Fruit fly (Drosophila melanogaster) whole organism, wandering third instar larva: ENCODE measurements around the gene fliI.

Experiments
- Abd-B ChIP-seq: fragments of >200 bp; optimal IDR thresholded peaks from 2 replicates; lab custom pipeline; 2017; ENCODE audit warnings: missing biosample characterization, missing genetic modification characterization
- CG32264 ChIP-seq: fragments of 200-800 bp; sonication (Bioruptor generic); optimal IDR thresholded peaks from 2 replicates; lab custom pipeline; 2016; ENCODE audit warnings: missing biosample characterization, missing genetic modification characterization
- CG9705 ChIP-seq: fragments of 200-800 bp; sonication (Bioruptor generic); optimal IDR thresholded peaks from 2 replicates; lab custom pipeline; 2018; ENCODE audit warnings: missing biosample characterization, mild to moderate bottlenecking, missing genetic modification characterization
- CrebA ChIP-seq: fragments of 200-800 bp; sonication (Bioruptor generic); optimal IDR thresholded peaks from 2 replicates; lab custom pipeline; 2016; ENCODE audit warnings: missing biosample characterization, mild to moderate bottlenecking, missing genetic modification characterization, borderline replicate concordance
- Dfd ChIP-seq: fragments of >200 bp; optimal IDR thresholded peaks from 2 replicates; lab custom pipeline; 2017; ENCODE audit warnings: missing biosample characterization, missing genetic modification characterization
- Dif ChIP-seq: fragments of 200-275, 200-300 bp; sonication (Bioruptor generic); optimal IDR thresholded peaks from 2 replicates; lab custom pipeline; 2018; ENCODE audit warnings: missing biosample characterization, missing genetic modification characterization; ENCODE audit not compliant: partially characterized antibody
- GATAd ChIP-seq: sonication (Bioruptor generic); optimal IDR thresholded peaks from 2 replicates; lab custom pipeline; 2016; ENCODE audit warnings: missing biosample characterization, missing genetic modification characterization
- HLH106 ChIP-seq: fragments of 200-800 bp; optimal IDR thresholded peaks from 3 replicates; lab custom pipeline; 2019; ENCODE audit warnings: missing biosample characterization, mild to moderate bottlenecking, missing genetic modification characterization, moderate library complexity
- Hnf4 ChIP-seq: fragments of 200-800 bp; sonication (Bioruptor generic); optimal IDR thresholded peaks from 2 replicates; lab custom pipeline; 2016; ENCODE audit warnings: missing biosample characterization, mild to moderate bottlenecking, missing genetic modification characterization
- Hr78 ChIP-seq: fragments of >200 bp; optimal IDR thresholded peaks from 2 replicates; lab custom pipeline; 2017; ENCODE audit warnings: missing biosample characterization, missing genetic modification characterization
- Hr83 ChIP-seq: fragments of 200-300 bp; sonication (Bioruptor generic); optimal IDR thresholded peaks from 2 replicates; lab custom pipeline; 2016; ENCODE audit warnings: missing biosample characterization, mild to moderate bottlenecking, missing genetic modification characterization, moderate library complexity; ENCODE audit not compliant: poor library complexity, severe bottlenecking
- Jra ChIP-seq: sonication (Bioruptor generic); optimal IDR thresholded peaks from 2 replicates; lab custom pipeline; 2016; ENCODE audit warnings: missing biosample characterization, missing genetic modification characterization
- Mio ChIP-seq: sonication (Bioruptor generic); optimal IDR thresholded peaks from 2 replicates; lab custom pipeline; 2016; ENCODE audit warnings: missing biosample characterization, missing genetic modification characterization
- Myc ChIP-seq: fragments of >200 bp; optimal IDR thresholded peaks from 2 replicates; lab custom pipeline; 2017
- N ChIP-seq: fragments of >200 bp; optimal IDR thresholded peaks from 2 replicates; lab custom pipeline; 2018; ENCODE audit warnings: missing biosample characterization, missing external identifiers, missing genetic modification characterization
- OdsH ChIP-seq: fragments of 200-800 bp; sonication (Bioruptor generic); optimal IDR thresholded peaks from 2 replicates; lab custom pipeline; 2016; ENCODE audit warnings: missing biosample characterization, mild to moderate bottlenecking, missing genetic modification characterization
- Rel ChIP-seq, 2 experiments: fragments of 200-800 bp; sonication (Bioruptor generic) in 1 of 2; optimal IDR thresholded peaks; 2 replicates in 1 of 2; 3 replicates in 1 of 2; lab custom pipeline; 2016 to 2019; ENCODE audit warnings: mild to moderate bottlenecking in 2 of 2, missing biosample characterization in 2 of 2, missing genetic modification characterization in 2 of 2, moderate library complexity in 1 of 2
- Sp1 ChIP-seq: fragments of 200-800 bp; sonication (Bioruptor generic); optimal IDR thresholded peaks from 3 replicates; lab custom pipeline; 2019; ENCODE audit warnings: missing biosample characterization, mild to moderate bottlenecking, missing genetic modification characterization, moderate library complexity
- Vsx2 ChIP-seq: fragments of 200-300, 225-300 bp; sonication (Bioruptor generic); optimal IDR thresholded peaks from 2 replicates; lab custom pipeline; 2018; ENCODE audit warnings: missing biosample characterization, missing genetic modification characterization; ENCODE audit not compliant: partially characterized antibody
- br ChIP-seq: fragments of 200-800 bp; sonication (Bioruptor generic); optimal IDR thresholded peaks from 2 replicates; lab custom pipeline; 2016; ENCODE audit warnings: missing biosample characterization, missing genetic modification characterization
- brk ChIP-seq: fragments of 200-800 bp; sonication (Bioruptor generic); optimal IDR thresholded peaks from 2 replicates; lab custom pipeline; 2016; ENCODE audit warnings: missing biosample characterization, mild to moderate bottlenecking, missing genetic modification characterization
- dl ChIP-seq, 2 experiments: fragments of 175-275, 200-275 bp in 1 of 2; fragments of 200-275 bp in 1 of 2; sonication (Bioruptor generic); optimal IDR thresholded peaks; lab custom pipeline; 2018; ENCODE audit warnings: mild to moderate bottlenecking in 2 of 2, missing biosample characterization in 2 of 2, missing genetic modification characterization in 2 of 2, moderate library complexity in 2 of 2; ENCODE audit not compliant: partially characterized antibody in 2 of 2, insufficient read depth in 1 of 2
- dmrt93B ChIP-seq: fragments of 200-800 bp; sonication (Bioruptor generic); optimal IDR thresholded peaks from 2 replicates; lab custom pipeline; 2018; ENCODE audit warnings: missing biosample characterization, mild to moderate bottlenecking, missing genetic modification characterization
- dsf ChIP-seq: sonication (Bioruptor generic); optimal IDR thresholded peaks from 2 replicates; lab custom pipeline; 2016; ENCODE audit warnings: missing biosample characterization, missing genetic modification characterization, borderline replicate concordance
- ey ChIP-seq: fragments of 200-800 bp; sonication (Bioruptor generic); optimal IDR thresholded peaks from 2 replicates; lab custom pipeline; 2016; ENCODE audit warnings: missing biosample characterization, missing genetic modification characterization
- foxo ChIP-seq, 2 experiments: fragments of 200-800 bp; sonication (Bioruptor generic); optimal IDR thresholded peaks; 2 replicates in 1 of 2; 3 replicates in 1 of 2; lab custom pipeline; 2016 to 2017; ENCODE audit warnings: missing biosample characterization in 2 of 2, missing genetic modification characterization in 2 of 2
- fru ChIP-seq: fragments of 200-800 bp; sonication (Bioruptor generic); optimal IDR thresholded peaks from 3 replicates; lab custom pipeline; 2016; ENCODE audit warnings: missing biosample characterization, mild to moderate bottlenecking, missing genetic modification characterization
- h ChIP-seq: fragments of 200-800 bp; sonication (Bioruptor generic); optimal IDR thresholded peaks from 3 replicates; lab custom pipeline; 2016; ENCODE audit warnings: missing biosample characterization, mild to moderate bottlenecking, missing genetic modification characterization
- jim ChIP-seq: fragments of 175-275, 200-325 bp; sonication (Bioruptor generic); optimal IDR thresholded peaks from 2 replicates; lab custom pipeline; 2016; ENCODE audit warnings: missing biosample characterization, mild to moderate bottlenecking, missing genetic modification characterization
- lola ChIP-seq: fragments of >200 bp; optimal IDR thresholded peaks from 2 replicates; lab custom pipeline; 2017; ENCODE audit warnings: missing biosample characterization, missing genetic modification characterization
- pan ChIP-seq: fragments of >200 bp; optimal IDR thresholded peaks from 2 replicates; lab custom pipeline; 2017
- psq ChIP-seq: fragments of 200-800 bp; sonication (Bioruptor generic); optimal IDR thresholded peaks from 3 replicates; lab custom pipeline; 2017; ENCODE audit warnings: missing biosample characterization, mild to moderate bottlenecking, missing genetic modification characterization, moderate library complexity
- rgr ChIP-seq: fragments of 200-800 bp; sonication (Bioruptor generic); optimal IDR thresholded peaks from 3 replicates; lab custom pipeline; 2016; ENCODE audit warnings: missing biosample characterization, mild to moderate bottlenecking, missing genetic modification characterization
- sage ChIP-seq: fragments of 200-800 bp; sonication (Bioruptor generic); optimal IDR thresholded peaks from 2 replicates; lab custom pipeline; 2016; ENCODE audit warnings: missing biosample characterization, mild to moderate bottlenecking, missing genetic modification characterization
- sv ChIP-seq: fragments of 200-800 bp; sonication (Bioruptor generic); optimal IDR thresholded peaks from 3 replicates; lab custom pipeline; 2016; ENCODE audit warnings: missing biosample characterization, missing genetic modification characterization
- tai ChIP-seq: sonication (Bioruptor generic); optimal IDR thresholded peaks from 2 replicates; lab custom pipeline; 2016; ENCODE audit warnings: missing biosample characterization, missing genetic modification characterization
- usp ChIP-seq: fragments of >200 bp; optimal IDR thresholded peaks from 2 replicates; lab custom pipeline; 2017; ENCODE audit warnings: missing biosample characterization, missing genetic modification characterization
- woc ChIP-seq: sonication (Bioruptor generic); optimal IDR thresholded peaks from 2 replicates; lab custom pipeline; 2016; ENCODE audit warnings: missing biosample characterization, mild to moderate bottlenecking, missing genetic modification characterization

fliI gene

dm6 chrX:21339476-21339931, at the start of gene fliI, which contains the start of gene tty:
fliI (plus strand) TSS chrX:21339741.
tty (minus strand) TSS chrX:21339676.
- TF ChIP-seq CG32264 (GFP tag; lab: Kevin White, UChicago) = peak; percentile 76
- peak; percentile 67 for TF ChIP-seq psq (GFP tag; lab: Kevin White, UChicago)
- peak; percentile 13 for TF ChIP-seq Dif (GFP tag; lab: Kevin White, UChicago)
- peak; percentile 60 for TF ChIP-seq CG9705 (GFP tag; lab: Kevin White, UChicago)
- TF ChIP-seq Sp1 = peak; percentile 86
- no peak for TF ChIP-seq Hnf4 (GFP tag; lab: Kevin White, UChicago)
- TF ChIP-seq Rel (GFP tag; optimal IDR thresholded peaks at IDR 0.05; lab: Kevin White, UChicago) = peak; percentile 15
- peak; percentile 88 for TF ChIP-seq Rel (tag; optimal IDR thresholded peaks at IDR 0.05; lab: Kevin White, UChicago)
- TF ChIP-seq h (GFP tag; lab: Kevin White, UChicago) = peak; percentile 87
- TF ChIP-seq Myc (lab: Kevin White, UChicago) = peak; percentile 51
- no peak for TF ChIP-seq tai (GFP tag; lab: Kevin White, UChicago)
- peak; percentile 89 for TF ChIP-seq Hr83 (GFP tag; lab: Kevin White, UChicago)
- TF ChIP-seq GATAd (GFP tag; lab: Kevin White, UChicago) = peak; percentile 60
- TF ChIP-seq br (GFP tag; lab: Kevin White, UChicago) = peak; percentile 79
- TF ChIP-seq N (GFP tag; lab: Kevin White, UChicago) = no peak
- TF ChIP-seq ey (GFP tag; lab: Kevin White, UChicago) = peak; percentile 86
- peak; percentile 80 for TF ChIP-seq woc (GFP tag; lab: Kevin White, UChicago)
- peak; percentile 88 for TF ChIP-seq rgr (GFP tag; lab: Kevin White, UChicago)
- peak; percentile 46 for TF ChIP-seq dsf (GFP tag; lab: Kevin White, UChicago)
- TF ChIP-seq fru (GFP tag; lab: Kevin White, UChicago) = peak; percentile 83
- TF ChIP-seq foxo (GFP tag; optimal IDR thresholded peaks at IDR 0.05; lab: Kevin White, UChicago) = peak; percentile 30 to 85
- TF ChIP-seq HLH106 (tag; lab: Kevin White, UChicago) = peak; percentile 78
- no peak for TF ChIP-seq dmrt93B (GFP tag; lab: Kevin White, UChicago)
- TF ChIP-seq pan = no peak
- peak; percentile 72 for TF ChIP-seq OdsH (GFP tag; lab: Kevin White, UChicago)
- TF ChIP-seq sv = peak; percentile 69
- no peak for TF ChIP-seq lola (GFP tag; lab: Kevin White, UChicago)
- no peak for TF ChIP-seq usp (GFP tag; lab: Kevin White, UChicago)
- TF ChIP-seq Abd-B (GFP tag; lab: Kevin White, UChicago) = no peak
- TF ChIP-seq Hr78 (GFP tag; lab: Kevin White, UChicago) = no peak
- peak; percentile 15 for TF ChIP-seq Mio (GFP tag; lab: Kevin White, UChicago)
- TF ChIP-seq Dfd (GFP tag; lab: Kevin White, UChicago) = no peak
- TF ChIP-seq Jra = peak; percentile 59
- no peak for TF ChIP-seq CrebA (GFP tag; lab: Kevin White, UChicago)
- TF ChIP-seq brk = no peak
- no peak for TF ChIP-seq sage (GFP tag; lab: Kevin White, UChicago)
- no peak for TF ChIP-seq dl (GFP tag; optimal IDR thresholded peaks at IDR 0.05; lab: Kevin White, UChicago; ENCODE audit: insufficient read depth in 1 of 2, partially characterized antibody in 2 of 2)
- TF ChIP-seq jim = peak; percentile 70
- no peak for TF ChIP-seq Vsx2 (GFP tag; lab: Kevin White, UChicago)

- peak; percentile 23 for TF ChIP-seq OdsH (GFP tag; lab: Kevin White, UChicago)
- TF ChIP-seq HLH106 (tag; lab: Kevin White, UChicago) = peak; percentile 67
- TF ChIP-seq Hr78 (GFP tag; lab: Kevin White, UChicago) = no peak
- peak; percentile 56 for TF ChIP-seq Sp1
- TF ChIP-seq sv = peak; percentile 16
- peak; percentile 14 for TF ChIP-seq psq (GFP tag; lab: Kevin White, UChicago)
- TF ChIP-seq woc (GFP tag; lab: Kevin White, UChicago) = peak; percentile 72
- TF ChIP-seq ey (GFP tag; lab: Kevin White, UChicago) = peak; percentile 51
- no peak for TF ChIP-seq usp (GFP tag; lab: Kevin White, UChicago)
- peak; percentile 50 for TF ChIP-seq rgr (GFP tag; lab: Kevin White, UChicago)
- TF ChIP-seq Jra = no peak
- no peak for TF ChIP-seq brk
- TF ChIP-seq lola (GFP tag; lab: Kevin White, UChicago) = no peak
- TF ChIP-seq fru (GFP tag; lab: Kevin White, UChicago) = peak; percentile 21
- TF ChIP-seq CG32264 (GFP tag; lab: Kevin White, UChicago) = no peak
- TF ChIP-seq Rel (GFP tag; optimal IDR thresholded peaks at IDR 0.05; lab: Kevin White, UChicago) = no peak
- TF ChIP-seq Rel (tag; optimal IDR thresholded peaks at IDR 0.05; lab: Kevin White, UChicago) = no peak
- no peak for TF ChIP-seq pan
- peak in 1 of 2 experiments; percentile 52 for TF ChIP-seq foxo (GFP tag; optimal IDR thresholded peaks at IDR 0.05; lab: Kevin White, UChicago)
- TF ChIP-seq tai (GFP tag; lab: Kevin White, UChicago) = no peak
- no peak for TF ChIP-seq dsf (GFP tag; lab: Kevin White, UChicago)
- peak; percentile 16 for TF ChIP-seq h (GFP tag; lab: Kevin White, UChicago)
- no peak for TF ChIP-seq Hnf4 (GFP tag; lab: Kevin White, UChicago)
- TF ChIP-seq CG9705 (GFP tag; lab: Kevin White, UChicago) = peak; percentile 19
- TF ChIP-seq GATAd (GFP tag; lab: Kevin White, UChicago) = no peak
- TF ChIP-seq Dfd (GFP tag; lab: Kevin White, UChicago) = no peak
- no peak for TF ChIP-seq Hr83 (GFP tag; lab: Kevin White, UChicago)
- TF ChIP-seq Vsx2 (GFP tag; lab: Kevin White, UChicago) = no peak
- peak; percentile 23 for TF ChIP-seq br (GFP tag; lab: Kevin White, UChicago)
- no peak for TF ChIP-seq dmrt93B (GFP tag; lab: Kevin White, UChicago)
- peak; percentile 5 for TF ChIP-seq CrebA (GFP tag; lab: Kevin White, UChicago)
- TF ChIP-seq sage (GFP tag; lab: Kevin White, UChicago) = no peak
- peak; percentile 92 for TF ChIP-seq Myc (lab: Kevin White, UChicago)
Observed at dm6 chrX:21306485-21307142, 32.9 kb upstream of the fliI start, which contains the start of gene Abca3. Abca3 (minus strand) TSS chrX:21306665.
